Worm (Caenorhabditis elegans) whole organism, midembryonic: Measurements from ENCODE around the gene his-6.

Experiments
- cog-1 ChIP-seq: sonication (generic microtip); optimal IDR thresholded peaks from 2 replicates; lab custom pipeline; 2016; ENCODE audit warnings: missing genetic modification characterization, missing compliant biosample characterization
- flt-1 ChIP-seq: fragments of 200-800 bp; sonication (Bioruptor generic); IDR thresholded peaks from 2 replicates; pipeline ENCODE4 v1.3.6; 2022; ENCODE audit warnings: missing genetic modification characterization, missing compliant biosample characterization
- klf-2 ChIP-seq: fragments of 200-800 bp; sonication (Bioruptor generic); conservative IDR thresholded peaks from 2 replicates; pipeline ENCODE4 v1.3.6; 2022; ENCODE audit warnings: missing genetic modification reagents, missing genetic modification characterization, missing compliant biosample characterization
- med-1 ChIP-seq: sonication (generic microtip); optimal IDR thresholded peaks from 2 replicates; lab custom pipeline; 2017; ENCODE audit warnings: missing genetic modification characterization, mild to moderate bottlenecking, missing compliant biosample characterization, antibody characterized with exemption, missing genetic modification reagents; ENCODE audit not compliant: insufficient read depth
- ref-1 ChIP-seq: fragments of 200-800 bp; sonication (Bioruptor generic); conservative IDR thresholded peaks from 2 replicates; pipeline ENCODE4 v1.3.6; 2022; ENCODE audit warnings: missing genetic modification reagents, missing genetic modification characterization, missing compliant biosample characterization
- tab-1 ChIP-seq: fragments of 200-800 bp; sonication (Bioruptor generic); IDR thresholded peaks from 2 replicates; pipeline ENCODE4 v1.3.6; 2022; ENCODE audit warnings: missing genetic modification characterization, missing compliant biosample characterization

ce11 chrV:8517711-8518110 is 17.1 kb downstream of the his-6 start:
- no peak for TF ChIP-seq ref-1 (GFP tag; lab: Robert Waterston, UW)
- TF ChIP-seq med-1 (GFP tag; lab: Kevin White, UChicago), result no peak
- TF ChIP-seq klf-2 (GFP tag; lab: Robert Waterston, UW), result no peak
- no peak for TF ChIP-seq flt-1 (GFP tag; lab: Robert Waterston, UW)
- no peak for TF ChIP-seq cog-1
- TF ChIP-seq tab-1, result no peak
